Worm (Caenorhabditis elegans) whole organism, L4/young adult: ENCODE results near the gene pfd-1.
"Not testable (repeated sequence)": the region's sequence is repeated elsewhere in the genome, so short reads cannot be mapped to it uniquely, and the experiment has no call there.

Source experiments
- W03F9.2 ChIP-seq: fragments of 150-350 bp; optimal IDR thresholded peaks from 2 replicates; lab custom pipeline; 2014; ENCODE audit warnings: missing biosample characterization, missing genetic modification characterization
- dao-5 ChIP-seq: sonication (generic microtip); optimal IDR thresholded peaks from 2 replicates; lab custom pipeline; 2016; ENCODE audit warnings: missing genotype, missing genetic modification characterization, moderate library complexity, missing compliant biosample characterization
- him-1 ChIP-seq: sonication (generic microtip); optimal IDR thresholded peaks from 2 replicates; lab custom pipeline; 2016; ENCODE audit warnings: missing genotype, missing genetic modification reagents, missing genetic modification characterization, missing compliant biosample characterization

pfd-1 gene

ce11 chrIV:11186729-11187128 is 36.8 kb downstream of the pfd-1 start, which contains the start of gene sdz-27:
sdz-27 (plus strand) TSS chrIV:11187029.
- TF ChIP-seq him-1 (tag; lab: Kevin White, UChicago) (no peak), W03F9.2 (no peak), dao-5 (no peak)

- no peak for TF ChIP-seq him-1 (tag; lab: Kevin White, UChicago)
- no peak for TF ChIP-seq dao-5
- no peak for TF ChIP-seq W03F9.2
Observed at ce11 chrIV:11189411-11189810, 39.5 kb downstream of the pfd-1 start, which contains the start of gene fbxb-79. fbxb-79 (minus strand) TSS chrIV:11189511.

- TF ChIP-seq dao-5; W03F9.2; him-1 (tag; lab: Kevin White, UChicago): not testable (repeated sequence)
Observed at ce11 chrIV:11198983-11199382, 49.1 kb downstream of the pfd-1 start, which contains the start of gene R07H5.16. R07H5.16 (plus strand) TSS chrIV:11199330.
